Worm (Caenorhabditis elegans) whole organism, late embryonic: ENCODE results near the gene R53.8.

ENCODE experiments used
- K02D7.2 ChIP-seq: sonication (generic microtip); optimal IDR thresholded peaks from 2 replicates; lab custom pipeline; 2017; ENCODE audit warnings: mild to moderate bottlenecking, missing genetic modification characterization, missing compliant biosample characterization
- K09A11.1 ChIP-seq: sonication (generic microtip); optimal IDR thresholded peaks from 2 replicates; lab custom pipeline; 2017; ENCODE audit warnings: antibody characterized with exemption, mild to moderate bottlenecking, missing genetic modification characterization, missing compliant biosample characterization; ENCODE audit not compliant: insufficient read depth
- ama-1 ChIP-seq: fragments of 150-350 bp; optimal IDR thresholded peaks from 2 replicates; lab custom pipeline; 2014
- ceh-18 ChIP-seq: sonication (generic microtip); optimal IDR thresholded peaks from 2 replicates; lab custom pipeline; 2016; ENCODE audit warnings: missing genetic modification characterization, missing compliant biosample characterization
- ceh-2 ChIP-seq: sonication (generic microtip); optimal IDR thresholded peaks from 2 replicates; lab custom pipeline; 2016; ENCODE audit warnings: missing genotype, missing genetic modification characterization, missing compliant biosample characterization
- ceh-22 ChIP-seq: sonication (generic microtip); optimal IDR thresholded peaks from 2 replicates; lab custom pipeline; 2017; ENCODE audit warnings: missing biosample characterization, missing genetic modification characterization
- ceh-31 ChIP-seq: sonication (generic microtip); optimal IDR thresholded peaks from 2 replicates; lab custom pipeline; 2016; ENCODE audit warnings: missing genetic modification characterization, missing compliant biosample characterization
- ceh-34 ChIP-seq: sonication (generic microtip); optimal IDR thresholded peaks from 2 replicates; lab custom pipeline; 2016; ENCODE audit warnings: mild to moderate bottlenecking, missing genetic modification characterization, missing compliant biosample characterization
- ceh-45 ChIP-seq: fragments of 200-800 bp; sonication (Bioruptor generic); IDR thresholded peaks from 2 replicates; pipeline ENCODE4 v1.3.6; 2022; ENCODE audit warnings: missing genetic modification reagents, missing genetic modification characterization, missing compliant biosample characterization
- ceh-6 ChIP-seq: fragments of 200-800 bp; sonication (Bioruptor generic); optimal IDR thresholded peaks from 2 replicates; lab custom pipeline; 2018; ENCODE audit warnings: mild to moderate bottlenecking, missing genetic modification characterization, missing compliant biosample characterization
- ceh-9 ChIP-seq: sonication (generic microtip); optimal IDR thresholded peaks from 2 replicates; lab custom pipeline; 2016; ENCODE audit warnings: mild to moderate bottlenecking, missing genetic modification characterization, inconsistent platforms, missing compliant biosample characterization
- dmd-4 ChIP-seq: sonication (generic microtip); optimal IDR thresholded peaks from 2 replicates; lab custom pipeline; 2016; ENCODE audit warnings: borderline replicate concordance, missing genetic modification characterization, missing compliant biosample characterization
- elt-2 ChIP-seq: sonication (generic microtip); optimal IDR thresholded peaks from 2 replicates; lab custom pipeline; 2016; ENCODE audit warnings: missing genetic modification reagents, missing genetic modification characterization, missing compliant biosample characterization
- fax-1 ChIP-seq: sonication (generic microtip); optimal IDR thresholded peaks from 2 replicates; lab custom pipeline; 2016; ENCODE audit warnings: missing genotype, missing genetic modification characterization, missing compliant biosample characterization
- fkh-10 ChIP-seq: fragments of 150-350 bp; optimal IDR thresholded peaks from 2 replicates; lab custom pipeline; 2014; ENCODE audit warnings: missing biosample characterization, missing genetic modification reagents, missing genetic modification characterization
- hlh-15 ChIP-seq: sonication (generic microtip); optimal IDR thresholded peaks from 2 replicates; lab custom pipeline; 2016; ENCODE audit warnings: missing genetic modification characterization, missing compliant biosample characterization
- hlh-30 ChIP-seq: sonication (generic microtip); optimal IDR thresholded peaks from 2 replicates; lab custom pipeline; 2017; ENCODE audit warnings: antibody characterized with exemption, missing genetic modification characterization, missing compliant biosample characterization; ENCODE audit not compliant: insufficient read depth
- hlh-8 ChIP-seq: sonication (generic microtip); optimal IDR thresholded peaks from 2 replicates; lab custom pipeline; 2016; ENCODE audit warnings: missing genotype, missing genetic modification characterization, missing compliant biosample characterization
- lin-11 ChIP-seq: fragments of 200-800 bp; sonication (Bioruptor generic); optimal IDR thresholded peaks from 2 replicates; lab custom pipeline; 2018; ENCODE audit warnings: mild to moderate bottlenecking, missing genetic modification characterization, missing compliant biosample characterization
- madf-2 ChIP-seq: sonication (generic microtip); optimal IDR thresholded peaks from 2 replicates; lab custom pipeline; 2017; ENCODE audit warnings: missing genetic modification characterization, missing compliant biosample characterization
- nfya-1 ChIP-seq: sonication (generic microtip); optimal IDR thresholded peaks from 2 replicates; lab custom pipeline; 2017; ENCODE audit warnings: missing genetic modification characterization, mild to moderate bottlenecking, missing compliant biosample characterization, antibody characterized with exemption, moderate library complexity
- odd-2 ChIP-seq: sonication (generic microtip); optimal IDR thresholded peaks from 2 replicates; lab custom pipeline; 2017; ENCODE audit warnings: antibody characterized with exemption, mild to moderate bottlenecking, missing genetic modification characterization, missing compliant biosample characterization
- pat-9 ChIP-seq: fragments of 200-800 bp; sonication (Bioruptor generic); optimal IDR thresholded peaks from 2 replicates; lab custom pipeline; 2018; ENCODE audit warnings: mild to moderate bottlenecking, missing genetic modification characterization, moderate library complexity, missing compliant biosample characterization
- pax-1 ChIP-seq: fragments of 150-350 bp; optimal IDR thresholded peaks from 2 replicates; lab custom pipeline; 2014; ENCODE audit warnings: missing biosample characterization, missing genetic modification characterization
- pha-2 ChIP-seq: sonication (generic microtip); optimal IDR thresholded peaks from 2 replicates; lab custom pipeline; 2017; ENCODE audit warnings: mild to moderate bottlenecking, missing genetic modification characterization, missing compliant biosample characterization
- rnt-1 ChIP-seq: sonication (generic microtip); optimal IDR thresholded peaks from 2 replicates; lab custom pipeline; 2016; ENCODE audit warnings: missing genetic modification characterization, missing compliant biosample characterization
- sox-2 ChIP-seq: fragments of 200-800 bp; sonication (Bioruptor generic); IDR thresholded peaks from 2 replicates; pipeline ENCODE4 v1.3.6; 2022; ENCODE audit warnings: missing genetic modification reagents, missing genetic modification characterization, missing compliant biosample characterization
- sox-4 ChIP-seq: sonication (generic microtip); optimal IDR thresholded peaks from 2 replicates; lab custom pipeline; 2017; ENCODE audit warnings: mild to moderate bottlenecking, missing genetic modification characterization, inconsistent platforms, missing compliant biosample characterization
- syd-9 ChIP-seq: sonication (generic microtip); optimal IDR thresholded peaks from 2 replicates; lab custom pipeline; 2016; ENCODE audit warnings: mild to moderate bottlenecking, missing genetic modification characterization, moderate library complexity, missing compliant biosample characterization
- tbx-2 ChIP-seq: sonication (generic microtip); optimal IDR thresholded peaks from 2 replicates; lab custom pipeline; 2016; ENCODE audit warnings: missing genetic modification characterization, missing compliant biosample characterization
- unc-3 ChIP-seq, 2 experiments: fragments of 200-800 bp in 1 of 2; sonication (Bioruptor generic) in 1 of 2; sonication (generic microtip) in 1 of 2; conservative IDR thresholded peaks in 1 of 2; optimal IDR thresholded peaks in 1 of 2; 2 replicates each; pipeline versions ENCODE4 v1.3.6 to Lab custom; 2016 to 2022; ENCODE audit warnings: missing compliant biosample characterization in 2 of 2, missing genetic modification characterization in 2 of 2, missing genetic modification reagents in 1 of 2
- unc-42 ChIP-seq: sonication (generic microtip); optimal IDR thresholded peaks from 2 replicates; lab custom pipeline; 2016; ENCODE audit warnings: missing genotype, missing genetic modification characterization, missing compliant biosample characterization
- unc-55 ChIP-seq: sonication (generic microtip); optimal IDR thresholded peaks from 2 replicates; lab custom pipeline; 2017; ENCODE audit warnings: missing biosample characterization, missing genetic modification reagents, missing genetic modification characterization
- unc-86 ChIP-seq: sonication (generic microtip); optimal IDR thresholded peaks from 2 replicates; lab custom pipeline; 2016; ENCODE audit warnings: missing genetic modification characterization, missing compliant biosample characterization
- zip-5 ChIP-seq: sonication (generic microtip); optimal IDR thresholded peaks from 2 replicates; lab custom pipeline; 2016; ENCODE audit warnings: missing genetic modification characterization, missing compliant biosample characterization
- ztf-16 ChIP-seq: sonication (generic microtip); optimal IDR thresholded peaks from 2 replicates; lab custom pipeline; 2017; ENCODE audit warnings: missing genetic modification characterization, missing compliant biosample characterization

Gene R53.8

DNA sequence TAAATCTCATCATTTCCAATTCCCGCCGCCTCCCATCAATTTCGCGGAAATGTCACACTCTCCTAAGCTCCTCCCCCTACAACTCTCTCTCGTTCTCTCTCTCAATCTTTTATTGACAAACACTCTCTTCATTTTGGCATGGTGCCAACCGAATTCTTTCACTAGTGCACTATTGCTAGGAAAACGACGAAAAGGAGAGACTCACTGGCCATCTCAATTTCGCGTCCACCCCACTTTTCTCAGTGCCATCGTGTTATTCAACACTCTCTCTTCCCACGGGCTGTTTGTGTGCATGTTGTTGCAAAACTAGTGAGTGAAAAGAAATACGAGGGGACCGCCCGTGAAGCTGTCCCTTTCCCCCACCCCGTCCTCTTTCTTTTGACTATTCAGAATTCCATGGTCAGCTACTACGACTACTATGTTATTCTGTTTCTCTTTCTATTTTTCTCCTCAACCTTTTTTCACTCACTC, 8.4 kb downstream of the R53.8 start (continued):
- TF ChIP-seq ceh-18 = peak; percentile 93
- TF ChIP-seq unc-42 (tag; lab: Kevin White, UChicago) = peak; percentile 78
- peak; percentile 31 for TF ChIP-seq ceh-22 (tag; lab: Kevin White, UChicago)
- TF ChIP-seq, all 69 proteins: peak for 20

DNA sequence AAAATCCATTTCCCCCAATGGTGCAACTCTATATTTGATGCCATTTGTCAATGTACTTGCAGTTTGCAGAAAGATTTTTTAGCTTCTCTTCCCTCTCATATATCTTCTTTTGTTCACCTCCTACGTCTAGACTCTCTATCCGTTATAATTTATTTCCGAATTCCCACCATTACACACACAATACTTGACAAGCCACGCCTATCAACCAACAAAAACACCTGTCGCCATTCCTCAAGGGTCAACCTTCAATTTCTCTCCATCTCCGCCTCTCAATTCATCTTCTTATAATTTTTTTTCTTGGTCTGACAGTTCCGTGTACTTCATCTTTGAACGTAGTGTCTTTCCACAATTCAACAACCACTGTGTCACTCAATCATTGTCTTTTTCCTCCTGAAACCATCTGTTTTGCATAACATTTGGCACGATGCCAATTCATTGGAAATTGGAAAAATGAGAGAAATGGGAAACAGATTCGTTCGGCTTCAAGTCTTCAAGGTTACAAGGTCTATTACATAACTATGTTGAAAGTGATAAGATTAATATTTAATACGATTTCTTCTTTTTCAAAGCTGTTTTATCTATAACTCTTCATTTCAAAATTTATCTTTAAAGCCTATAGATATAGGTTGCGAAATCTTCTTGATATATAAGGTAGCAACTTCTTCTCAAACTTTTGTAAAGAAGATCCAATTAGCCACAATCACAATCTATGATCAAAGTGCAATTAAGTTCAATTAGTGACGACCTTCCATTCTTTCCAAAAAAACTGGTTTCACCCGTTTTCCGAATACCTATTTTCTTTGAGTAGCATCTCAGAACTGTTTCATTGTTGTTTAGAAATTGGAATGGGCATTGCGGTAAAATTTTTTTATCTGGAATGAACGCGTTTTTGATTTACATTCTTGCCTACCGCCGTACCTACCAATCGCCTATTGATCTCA, 10.4 kb downstream of the R53.8 start:
- TF ChIP-seq ceh-45 (no peak), hlh-8 (tag; lab: Kevin White, UChicago) (peak; percentile 27), ceh-18 (peak; percentile 16), odd-2 (tag; lab: Kevin White, UChicago) (no peak)

DNA sequence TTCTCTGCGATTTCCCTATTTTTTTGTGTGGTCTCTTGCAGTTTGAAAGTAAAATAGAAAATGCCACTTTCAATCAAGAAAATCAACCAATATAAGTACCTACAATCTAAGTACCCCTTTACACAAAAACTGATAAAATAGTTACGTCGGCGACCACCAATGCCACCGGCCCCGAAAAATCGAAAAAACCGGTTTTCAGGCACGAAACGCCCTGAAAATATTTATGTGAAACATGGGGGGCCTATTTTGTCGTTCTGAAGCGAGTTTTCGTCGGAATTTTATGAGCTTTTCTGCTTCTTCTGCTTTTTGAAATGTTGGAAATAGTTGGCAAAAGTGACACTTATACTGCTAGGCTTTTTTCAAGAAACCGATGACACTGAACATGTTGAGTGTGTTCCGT, 12.1 kb downstream of the R53.8 start:
- TF ChIP-seq zip-5 (tag; lab: Kevin White, UChicago) (no peak), K09A11.1 (tag; lab: Kevin White, UChicago) (no peak), sox-2 (GFP tag; lab: Robert Waterston, UW) (no peak), hlh-15 (tag; lab: Kevin White, UChicago) (no peak), ceh-18 (no peak), dmd-4 (tag; lab: Kevin White, UChicago) (no peak), unc-55 (GFP tag; lab: Kevin White, UChicago) (no peak), elt-2 (no peak), K02D7.2 (no peak), madf-2 (tag; lab: Kevin White, UChicago) (no peak), ceh-9 (no peak), lin-11 (no peak), syd-9 (tag; lab: Kevin White, UChicago) (no peak), hlh-30 (tag; lab: Kevin White, UChicago) (no peak), unc-3 (GFP tag; conservative IDR thresholded peaks at IDR 0.05; lab: Robert Waterston, UW) (no peak), unc-3 (tag; optimal IDR thresholded peaks at IDR 0.05; lab: Kevin White, UChicago) (no peak), rnt-1 (no peak), ceh-31 (tag; lab: Kevin White, UChicago) (no peak)

DNA sequence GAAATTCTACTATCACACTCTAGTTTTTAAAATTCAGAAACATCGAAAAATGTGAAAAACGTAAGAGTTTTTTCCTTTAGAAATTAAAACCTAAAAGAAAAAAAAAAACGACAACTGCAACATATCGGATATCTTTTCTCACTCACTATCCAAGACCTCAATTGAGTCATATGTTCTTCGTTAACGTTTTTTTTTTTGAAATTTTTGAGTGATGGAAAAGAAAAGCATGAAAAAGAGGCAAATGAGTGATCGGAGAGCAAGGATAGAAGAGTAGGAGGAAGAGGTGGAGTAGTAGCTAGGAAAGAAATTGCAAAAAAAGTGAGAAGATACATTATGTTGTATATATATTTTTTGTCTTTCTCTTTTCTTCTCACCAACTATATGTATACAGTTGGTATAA, 13.0 kb downstream of the R53.8 start:
- TF ChIP-seq fkh-10 (GFP tag; lab: Kevin White, UChicago) = no peak
- TF ChIP-seq ceh-18 = peak; percentile 11
- no peak for TF ChIP-seq lin-11

DNA sequence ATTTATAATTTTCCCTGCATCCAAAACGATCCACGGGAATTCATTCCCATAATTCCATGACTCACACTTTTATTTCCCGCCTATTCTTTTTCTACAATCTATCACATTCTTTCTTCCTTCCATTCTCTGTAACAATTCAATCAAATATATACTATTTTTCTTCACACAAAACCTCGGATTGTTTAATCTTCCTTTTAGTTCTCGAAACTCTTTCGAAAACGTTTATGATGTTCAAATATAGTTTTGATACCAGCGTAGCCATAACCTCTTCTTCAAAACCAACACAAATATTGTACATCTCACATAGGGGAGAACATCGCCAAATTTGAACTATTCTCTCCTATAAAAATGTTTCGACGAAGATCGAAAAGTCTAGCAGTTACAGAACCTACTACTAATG, 14.3 kb downstream of the R53.8 start, which contains the start of gene lec-3:
Gene lec-3 (plus strand): TSS at position 301 of the 400 bp plus-strand sequence.
- TF ChIP-seq odd-2 (tag; lab: Kevin White, UChicago) (no peak), ztf-16 (no peak)

- TF ChIP-seq unc-42 (tag; lab: Kevin White, UChicago) = peak; percentile 49
- no peak for TF ChIP-seq sox-4
- no peak for TF ChIP-seq dmd-4 (tag; lab: Kevin White, UChicago)
Observed at ce11 chrII:9992474-9992873, 16.0 kb downstream of the R53.8 start.

DNA sequence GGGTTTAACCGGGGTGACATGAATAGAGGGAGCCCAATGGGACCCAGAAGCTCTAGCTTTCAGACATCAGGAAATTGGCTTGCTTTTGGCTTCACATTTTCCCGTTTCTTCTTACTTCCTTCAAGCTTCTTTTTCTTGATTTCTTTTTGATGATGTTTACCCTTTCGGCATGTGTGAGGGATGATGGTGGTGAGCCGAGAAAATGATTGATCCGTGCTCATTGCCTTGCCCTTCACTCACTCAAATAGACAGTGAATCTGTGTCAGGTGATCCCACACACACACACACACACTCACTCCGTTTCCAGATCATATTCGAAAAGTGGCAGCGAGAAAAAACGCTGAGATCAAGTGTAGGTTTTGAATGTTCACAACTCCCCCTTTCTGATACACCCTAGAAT, 18.2 kb downstream of the R53.8 start:
- TF ChIP-seq pax-1 (tag; lab: Kevin White, UChicago) (no peak), ceh-6 (no peak), madf-2 (tag; lab: Kevin White, UChicago) (no peak), hlh-15 (tag; lab: Kevin White, UChicago) (no peak), pat-9 (tag; lab: Kevin White, UChicago) (no peak), ceh-2 (no peak), unc-86 (tag; lab: Kevin White, UChicago) (no peak), fax-1 (tag; lab: Kevin White, UChicago) (no peak), ama-1 (lab: Kevin White, UChicago) (no peak), unc-42 (tag; lab: Kevin White, UChicago) (no peak), pha-2 (tag; lab: Kevin White, UChicago) (no peak), tbx-2 (tag; lab: Kevin White, UChicago) (no peak), nfya-1 (tag; lab: Kevin White, UChicago) (no peak), ceh-34 (tag; lab: Kevin White, UChicago) (no peak)
